Fruit fly (Drosophila melanogaster): ENCODE results near the gene CG31248.

CG31248 gene

dm6 chr3R:7123073-7123572, 6.0 kb upstream of the CG31248 start:
- TF ChIP-seq fd59A (GFP tag; optimal IDR thresholded peaks at IDR 0.05): no peak
- no peak for TF ChIP-seq CG34406 (GFP tag; optimal IDR thresholded peaks at IDR 0.05)
- TF ChIP-seq svp (GFP tag): no peak
- TF ChIP-seq Hr39 (GFP tag; optimal IDR thresholded peaks at IDR 0.05): no peak
- TF ChIP-seq Eip78C (GFP tag): peak; percentile 12
- TF ChIP-seq CG1621 (tag; optimal IDR thresholded peaks at IDR 0.05): no peak
- TF ChIP-seq CG4318 (GFP tag; optimal IDR thresholded peaks at IDR 0.05): no peak
- peak; percentile 13 for TF ChIP-seq CG6276 (GFP tag; optimal IDR thresholded peaks at IDR 0.05)
- TF ChIP-seq CG11902 (GFP tag; optimal IDR thresholded peaks at IDR 0.05): no peak
- TF ChIP-seq CG16779 (tag; optimal IDR thresholded peaks at IDR 0.05): no peak
- TF ChIP-seq topi (GFP tag; optimal IDR thresholded peaks at IDR 0.05): no peak
- TF ChIP-seq OdsH (GFP tag; optimal IDR thresholded peaks at IDR 0.05): no peak
- TF ChIP-seq CG6163 (GFP tag; IDR thresholded peaks at IDR 0.05): no peak
- TF ChIP-seq acj6 (GFP tag; optimal IDR thresholded peaks at IDR 0.05): no peak

- TF ChIP-seq eg (GFP tag; IDR thresholded peaks at IDR 0.05) (0 out of 3 replicates have a peak, but pooled peaks have one; percentile 27), fd85E (GFP tag; optimal IDR thresholded peaks at IDR 0.05) (no peak), vri (GFP tag; optimal IDR thresholded peaks at IDR 0.05) (no peak), CG10631 (GFP tag; optimal IDR thresholded peaks at IDR 0.05) (no peak), CG3032 (tag; optimal IDR thresholded peaks at IDR 0.05) (no peak), Hr4 (GFP tag; optimal IDR thresholded peaks at IDR 0.05) (no peak), dsx (GFP tag; optimal IDR thresholded peaks at IDR 0.05; ENCODE audit: poor library complexity, severe bottlenecking) (peak; percentile 4), fkh (GFP tag; optimal IDR thresholded peaks at IDR 0.05) (peak; percentile 84)
Measured at dm6 chr3R:7123699-7124098, 5.4 kb upstream of the CG31248 start.

dm6 chr3R:7124109-7124639, 4.9 kb upstream of the CG31248 start, which contains the start of the genes Alh and CG10098:
TSS of gene Alh (minus strand) at chr3R:7124185.
TSS of gene CG10098 (plus strand) at chr3R:7124548.
- TF ChIP-seq Sox14 (GFP tag; optimal IDR thresholded peaks at IDR 0.05): peak; percentile 82
- peak; percentile 41 for TF ChIP-seq Hr38 (GFP tag; optimal IDR thresholded peaks at IDR 0.05)
- peak; percentile 77 for TF ChIP-seq CG32006 (GFP tag; optimal IDR thresholded peaks at IDR 0.05)
- peak; percentile 88 for TF ChIP-seq acj6 (GFP tag; optimal IDR thresholded peaks at IDR 0.05)
- peak; percentile 87 for TF ChIP-seq Met (GFP tag; optimal IDR thresholded peaks at IDR 0.05)
- TF ChIP-seq CG16779 (tag; optimal IDR thresholded peaks at IDR 0.05): no peak
- peak; percentile 89 for TF ChIP-seq esn (GFP tag; optimal IDR thresholded peaks at IDR 0.05)
- peak; percentile 91 for TF ChIP-seq pdm3 (GFP tag; optimal IDR thresholded peaks at IDR 0.05)
- TF ChIP-seq CG10669 (GFP tag; optimal IDR thresholded peaks at IDR 0.05): peak; percentile 55
- TF ChIP-seq Smox (GFP tag; optimal IDR thresholded peaks at IDR 0.05): peak; percentile 86
- TF ChIP-seq CG8319 (GFP tag; optimal IDR thresholded peaks at IDR 0.05): peak; percentile 62
- peak; percentile 5 for TF ChIP-seq CG6276 (GFP tag; optimal IDR thresholded peaks at IDR 0.05)
- TF ChIP-seq CG3032 (tag; optimal IDR thresholded peaks at IDR 0.05): peak; percentile 81
- TF ChIP-seq Sox15 (GFP tag; optimal IDR thresholded peaks at IDR 0.05): peak; percentile 88
- TF ChIP-seq CG11762 (GFP tag; optimal IDR thresholded peaks at IDR 0.05; ENCODE audit: insufficient read depth): peak; percentile 52
- peak; percentile 42 for TF ChIP-seq spab (GFP tag; optimal IDR thresholded peaks at IDR 0.05)
- TF ChIP-seq topi (GFP tag; optimal IDR thresholded peaks at IDR 0.05): peak; percentile 82
- TF ChIP-seq dsx (GFP tag; optimal IDR thresholded peaks at IDR 0.05; ENCODE audit: poor library complexity, severe bottlenecking): peak; percentile 5
- peak; percentile 85 for TF ChIP-seq OdsH (GFP tag; optimal IDR thresholded peaks at IDR 0.05)
- TF ChIP-seq Eip93F (GFP tag; optimal IDR thresholded peaks at IDR 0.05): peak; percentile 69
- peak; percentile 85 for TF ChIP-seq CG11902 (GFP tag; optimal IDR thresholded peaks at IDR 0.05)
- TF ChIP-seq dac (GFP tag; optimal IDR thresholded peaks at IDR 0.05): peak; percentile 60
- TF ChIP-seq fkh (GFP tag; optimal IDR thresholded peaks at IDR 0.05): peak; percentile 93
- peak; percentile 61 for TF ChIP-seq fd59A (GFP tag; optimal IDR thresholded peaks at IDR 0.05)
- peak; percentile 61 for TF ChIP-seq Ets96B (tag; optimal IDR thresholded peaks at IDR 0.05)
- peak; percentile 93 for TF ChIP-seq CG31627 (GFP tag; optimal IDR thresholded peaks at IDR 0.05)
- peak; percentile 61 to 88 for TF ChIP-seq salr (GFP tag; optimal IDR thresholded peaks at IDR 0.05)
- TF ChIP-seq CG6854 (GFP tag; optimal IDR thresholded peaks at IDR 0.05): no peak
- peak; percentile 28 for TF ChIP-seq Blimp-1 (GFP tag; optimal IDR thresholded peaks at IDR 0.05)
- TF ChIP-seq CG34406 (GFP tag; optimal IDR thresholded peaks at IDR 0.05): peak; percentile 68
- TF ChIP-seq fd85E (GFP tag; optimal IDR thresholded peaks at IDR 0.05): no peak
- TF ChIP-seq CG9139 (GFP tag; optimal IDR thresholded peaks at IDR 0.05): no peak
- peak; percentile 96 for TF ChIP-seq svp (GFP tag)
- peak; percentile 81 for TF ChIP-seq eg (GFP tag; IDR thresholded peaks at IDR 0.05)
- peak; percentile 72 for TF ChIP-seq CG4318 (GFP tag; optimal IDR thresholded peaks at IDR 0.05)
- TF ChIP-seq Hr39 (GFP tag; optimal IDR thresholded peaks at IDR 0.05): peak; percentile 93
- TF ChIP-seq net (GFP tag; optimal IDR thresholded peaks at IDR 0.05): peak; percentile 62
- peak; percentile 42 for TF ChIP-seq vri (GFP tag; optimal IDR thresholded peaks at IDR 0.05)
- peak; percentile 55 for TF ChIP-seq Gug (GFP tag; IDR thresholded peaks at IDR 0.05)

Measured in whole organism, prepupa.